Fruit fly (Drosophila melanogaster): ENCODE results near the gene comt.
A peak's percentile ranks its signal among the peaks of the same experiment; 100 is the strongest.

Gene comt

dm6 chrX:13238294-13238917, 20.4 kb upstream of the comt start (continued):
- TF ChIP-seq fd59A (GFP tag; optimal IDR thresholded peaks at IDR 0.05) (no peak), CG34406 (GFP tag; optimal IDR thresholded peaks at IDR 0.05) (peak; percentile 40), CG16779 (tag; optimal IDR thresholded peaks at IDR 0.05) (peak; percentile 49), CG15336 (GFP tag; IDR thresholded peaks at IDR 0.05) (peak; percentile 93), fd85E (GFP tag; optimal IDR thresholded peaks at IDR 0.05) (no peak), net (GFP tag; optimal IDR thresholded peaks at IDR 0.05) (peak; percentile 64), CG11902 (GFP tag; optimal IDR thresholded peaks at IDR 0.05) (no peak), Ets21C (GFP tag; optimal IDR thresholded peaks at IDR 0.05) (peak; percentile 17), CG6792 (GFP tag; optimal IDR thresholded peaks at IDR 0.05) (peak; percentile 19), Met (GFP tag; optimal IDR thresholded peaks at IDR 0.05) (peak; percentile 63), Eip93F (GFP tag; optimal IDR thresholded peaks at IDR 0.05) (no peak), cyc (GFP tag; optimal IDR thresholded peaks at IDR 0.05) (peak; percentile 46), OdsH (GFP tag; optimal IDR thresholded peaks at IDR 0.05) (peak; percentile 72), salr (GFP tag; optimal IDR thresholded peaks at IDR 0.05) (peak in 1 of 2 experiments; percentile 36), Gug (GFP tag; IDR thresholded peaks at IDR 0.05) (peak; percentile 83), acj6 (GFP tag; optimal IDR thresholded peaks at IDR 0.05) (peak; percentile 55), Ets96B (tag; optimal IDR thresholded peaks at IDR 0.05) (peak; percentile 34), fkh (GFP tag; optimal IDR thresholded peaks at IDR 0.05) (no peak), ss (GFP tag; optimal IDR thresholded peaks at IDR 0.05) (no peak), CG3032 (tag; optimal IDR thresholded peaks at IDR 0.05) (peak; percentile 20), CG32006 (GFP tag; optimal IDR thresholded peaks at IDR 0.05) (peak; percentile 89), CG1621 (tag; optimal IDR thresholded peaks at IDR 0.05) (no peak), CG6808 (GFP tag; optimal IDR thresholded peaks at IDR 0.05) (no peak), Lpt (GFP tag; optimal IDR thresholded peaks at IDR 0.05) (peak; percentile 73), Smox (GFP tag; optimal IDR thresholded peaks at IDR 0.05) (peak; percentile 45), CG7368 (GFP tag; optimal IDR thresholded peaks at IDR 0.05) (peak; percentile 44), Sox15 (GFP tag; optimal IDR thresholded peaks at IDR 0.05) (no peak), Sox14 (GFP tag; optimal IDR thresholded peaks at IDR 0.05) (peak; percentile 59), dsx (GFP tag; optimal IDR thresholded peaks at IDR 0.05; ENCODE audit: poor library complexity, severe bottlenecking) (peak; percentile 11), CG3919 (GFP tag; optimal IDR thresholded peaks at IDR 0.05) (peak; percentile 57)

dm6 chrX:13240812-13241211, 18.0 kb upstream of the comt start:
- TF ChIP-seq esn (GFP tag; optimal IDR thresholded peaks at IDR 0.05), result peak; percentile 4
- TF ChIP-seq Eip78C (GFP tag), result peak; percentile 56
- TF ChIP-seq salr (GFP tag; optimal IDR thresholded peaks at IDR 0.05), result peak in 1 of 2 experiments; percentile 13
- TF ChIP-seq CG6808 (GFP tag; optimal IDR thresholded peaks at IDR 0.05), result no peak
- no peak for TF ChIP-seq CG32006 (GFP tag; optimal IDR thresholded peaks at IDR 0.05)

- TF ChIP-seq fkh (GFP tag; optimal IDR thresholded peaks at IDR 0.05), result peak; percentile 28
- TF ChIP-seq CG32006 (GFP tag; optimal IDR thresholded peaks at IDR 0.05), result peak; percentile 6
- TF ChIP-seq vri (GFP tag; optimal IDR thresholded peaks at IDR 0.05), result peak; percentile 5
- TF ChIP-seq topi (GFP tag; optimal IDR thresholded peaks at IDR 0.05), result no peak
- peak; percentile 45; the same call in 1 of the 2 replicates for TF ChIP-seq CG15336 (GFP tag; IDR thresholded peaks at IDR 0.05)
- TF ChIP-seq CG6163 (GFP tag; IDR thresholded peaks at IDR 0.05), result 0 out of 3 replicates have a peak, but pooled peaks have one; percentile 12
- TF ChIP-seq Gug (GFP tag; IDR thresholded peaks at IDR 0.05), result no peak
- TF ChIP-seq svp (GFP tag), result peak; percentile 41
- TF ChIP-seq lz (GFP tag; optimal IDR thresholded peaks at IDR 0.05), result no peak
- peak; percentile 10 for TF ChIP-seq CG6276 (GFP tag; optimal IDR thresholded peaks at IDR 0.05)
- peak in 1 of 2 experiments; percentile 29 for TF ChIP-seq ss (GFP tag; optimal IDR thresholded peaks at IDR 0.05)
- peak; percentile 21; the same call in 1 of the 3 replicates for TF ChIP-seq CG8119 (GFP tag; IDR thresholded peaks at IDR 0.05)
- TF ChIP-seq Eip78C (GFP tag), result peak; percentile 63
- no peak for TF ChIP-seq Hr4 (GFP tag; optimal IDR thresholded peaks at IDR 0.05)
Observed at dm6 chrX:13243726-13244323, 15.0 kb upstream of the comt start.
